Fruit fly (Drosophila melanogaster) whole organism, embryonic: ENCODE data around the gene Yif1.

Source experiments
- Aef1 ChIP-seq: fragments of 200-800 bp; sonication (Bioruptor generic); IDR thresholded peaks from 3 replicates; pipeline ENCODE4 v1.3.6; 2022; ENCODE audit warnings: missing biosample characterization, missing genetic modification characterization
- Antp ChIP-seq: fragments of 200-800 bp; sonication (Bioruptor generic); optimal IDR thresholded peaks from 3 replicates; lab custom pipeline; 2016; ENCODE audit warnings: missing biosample characterization, missing genetic modification characterization
- B-H1 ChIP-seq: fragments of 200-800 bp; sonication (Bioruptor generic); IDR thresholded peaks from 3 replicates; pipeline ENCODE4 v1.3.6; 2022; ENCODE audit warnings: missing biosample characterization, missing genetic modification characterization
- CG10565 ChIP-seq: fragments of 200-800 bp; sonication (Bioruptor generic); optimal IDR thresholded peaks from 3 replicates; lab custom pipeline; 2016; ENCODE audit warnings: missing biosample characterization, mild to moderate bottlenecking, missing genetic modification characterization
- CG10654 ChIP-seq: fragments of 200-800 bp; sonication (Bioruptor generic); optimal IDR thresholded peaks from 2 replicates; lab custom pipeline; 2016; ENCODE audit warnings: missing biosample characterization, missing genetic modification characterization
- CG11398 ChIP-seq: fragments of 200-800 bp; sonication (Bioruptor generic); optimal IDR thresholded peaks from 2 replicates; lab custom pipeline; 2016; ENCODE audit warnings: missing biosample characterization, missing genetic modification characterization
- CG12071 ChIP-seq: fragments of 200-800 bp; sonication (Bioruptor generic); optimal IDR thresholded peaks from 3 replicates; lab custom pipeline; 2018; ENCODE audit warnings: missing biosample characterization, mild to moderate bottlenecking, missing genetic modification characterization
- CG13775 ChIP-seq: fragments of 200-800 bp; sonication (Bioruptor generic); optimal IDR thresholded peaks from 3 replicates; lab custom pipeline; 2017; ENCODE audit warnings: missing biosample characterization, mild to moderate bottlenecking, missing genetic modification characterization
- CG13894 ChIP-seq: fragments of 200-800 bp; sonication (Bioruptor generic); optimal IDR thresholded peaks from 3 replicates; lab custom pipeline; 2018; ENCODE audit warnings: missing biosample characterization, mild to moderate bottlenecking, missing genetic modification characterization, moderate library complexity
- CG14667 ChIP-seq: fragments of 200-800 bp; sonication (Bioruptor generic); IDR thresholded peaks from 2 replicates; pipeline ENCODE4 v1.3.6; 2022; ENCODE audit warnings: missing biosample characterization, missing genetic modification characterization
- CG15269 ChIP-seq: fragments of 200-800 bp; sonication (Bioruptor generic); optimal IDR thresholded peaks from 2 replicates; lab custom pipeline; 2018; ENCODE audit warnings: missing biosample characterization, mild to moderate bottlenecking, missing genetic modification characterization, moderate library complexity
- CG15601 ChIP-seq: fragments of 200-800 bp; sonication (Bioruptor generic); optimal IDR thresholded peaks from 3 replicates; lab custom pipeline; 2019; ENCODE audit warnings: missing biosample characterization, mild to moderate bottlenecking, missing genetic modification characterization, moderate library complexity
- CG17186 ChIP-seq: fragments of 200-800 bp; sonication (Bioruptor generic); optimal IDR thresholded peaks from 3 replicates; lab custom pipeline; 2017; ENCODE audit warnings: missing biosample characterization, missing genetic modification reagents, missing genetic modification characterization
- CG17612 ChIP-seq: fragments of 200-800 bp; sonication (Bioruptor generic); IDR thresholded peaks from 2 replicates; pipeline ENCODE4 v1.3.6; 2022; ENCODE audit warnings: missing biosample characterization, missing genetic modification characterization
- CG31388 ChIP-seq: fragments of 200-800 bp; sonication (Bioruptor generic); optimal IDR thresholded peaks from 2 replicates; lab custom pipeline; 2016; ENCODE audit warnings: missing biosample characterization, missing genetic modification characterization
- CG3281 ChIP-seq: fragments of 200-800 bp; sonication (Bioruptor generic); optimal IDR thresholded peaks from 3 replicates; lab custom pipeline; 2017; ENCODE audit warnings: missing biosample characterization, mild to moderate bottlenecking, missing genetic modification characterization
- CG42726 ChIP-seq: fragments of 200-800 bp; sonication (Bioruptor generic); IDR thresholded peaks from 2 replicates; pipeline ENCODE4 v1.3.6; 2022; ENCODE audit warnings: missing biosample characterization, missing genetic modification characterization; ENCODE audit not compliant: partially characterized antibody
- CG4707 ChIP-seq: fragments of 200-800 bp; sonication (Bioruptor generic); optimal IDR thresholded peaks from 2 replicates; lab custom pipeline; 2018; ENCODE audit warnings: missing biosample characterization, mild to moderate bottlenecking, missing genetic modification characterization, moderate library complexity
- CG6654 ChIP-seq: fragments of 200-800 bp; sonication (Bioruptor generic); optimal IDR thresholded peaks from 2 replicates; lab custom pipeline; 2017; ENCODE audit warnings: missing biosample characterization, mild to moderate bottlenecking, missing genetic modification characterization
- CG8290 ChIP-seq, 3 experiments: fragments of 200-800 bp; sonication (Bioruptor generic); optimal IDR thresholded peaks; 2 replicates each; lab custom pipeline; 2016 to 2019; ENCODE audit warnings: missing biosample characterization in 3 of 3, missing genetic modification characterization in 3 of 3, mild to moderate bottlenecking in 2 of 3, moderate library complexity in 1 of 3
- CoRest ChIP-seq: fragments of 200-800 bp; sonication (Bioruptor generic); optimal IDR thresholded peaks from 3 replicates; lab custom pipeline; 2018; ENCODE audit warnings: missing biosample characterization, mild to moderate bottlenecking, missing genetic modification characterization, moderate library complexity
- Doc2 ChIP-seq: fragments of 200-800 bp; sonication (Bioruptor generic); IDR thresholded peaks from 2 replicates; pipeline ENCODE4 v1.3.6; 2022; ENCODE audit warnings: missing biosample characterization, missing genetic modification characterization
- Dp ChIP-seq: fragments of 200-800 bp; sonication (Bioruptor generic); optimal IDR thresholded peaks from 2 replicates; lab custom pipeline; 2018; ENCODE audit warnings: missing biosample characterization, mild to moderate bottlenecking, missing genetic modification characterization, moderate library complexity
- ERR ChIP-seq: fragments of 200-800 bp; sonication (Bioruptor generic); optimal IDR thresholded peaks from 2 replicates; lab custom pipeline; 2016; ENCODE audit warnings: missing biosample characterization, missing genetic modification characterization
- Fer1 ChIP-seq: fragments of 200-800 bp; sonication (Bioruptor generic); optimal IDR thresholded peaks from 2 replicates; lab custom pipeline; 2017; ENCODE audit warnings: missing biosample characterization, mild to moderate bottlenecking, missing genetic modification characterization
- Fer3 ChIP-seq: fragments of 200-800 bp; sonication (Bioruptor generic); optimal IDR thresholded peaks from 2 replicates; lab custom pipeline; 2018; ENCODE audit warnings: missing biosample characterization, mild to moderate bottlenecking, missing genetic modification characterization, moderate library complexity
- GATAe ChIP-seq: fragments of 200-800 bp; sonication (Bioruptor generic); conservative IDR thresholded peaks from 2 replicates; pipeline ENCODE4 v1.3.6; 2022; ENCODE audit warnings: missing biosample characterization, missing genetic modification characterization
- Hey ChIP-seq: fragments of 200-800 bp; sonication (Bioruptor generic); optimal IDR thresholded peaks from 3 replicates; lab custom pipeline; 2018; ENCODE audit warnings: missing biosample characterization, mild to moderate bottlenecking, missing genetic modification characterization
- HmgD ChIP-seq: fragments of 200-800 bp; sonication (Bioruptor generic); optimal IDR thresholded peaks from 3 replicates; lab custom pipeline; 2016; ENCODE audit warnings: missing biosample characterization, missing genetic modification characterization
- Mrtf ChIP-seq: fragments of 200-800 bp; sonication (Bioruptor generic); IDR thresholded peaks from 3 replicates; pipeline ENCODE4 v1.3.6; 2022; ENCODE audit warnings: missing biosample characterization, missing genetic modification characterization
- NFAT ChIP-seq: fragments of 200-800 bp; sonication (Bioruptor generic); IDR thresholded peaks from 2 replicates; pipeline ENCODE4 v1.3.6; 2022; ENCODE audit warnings: missing biosample characterization, missing genetic modification characterization
- NfI ChIP-seq: fragments of 200-800 bp; sonication (Bioruptor generic); optimal IDR thresholded peaks from 3 replicates; lab custom pipeline; 2018; ENCODE audit warnings: missing biosample characterization, mild to moderate bottlenecking, missing genetic modification characterization, moderate library complexity
- Rx ChIP-seq: fragments of 200-800 bp; sonication (Bioruptor generic); IDR thresholded peaks from 2 replicates; pipeline ENCODE4 v1.3.6; 2022; ENCODE audit warnings: missing biosample characterization, missing genetic modification characterization
- Xbp1 ChIP-seq: fragments of 200-800 bp; sonication (Bioruptor generic); optimal IDR thresholded peaks from 3 replicates; lab custom pipeline; 2016; ENCODE audit warnings: missing biosample characterization, mild to moderate bottlenecking, missing genetic modification characterization
- az2 ChIP-seq: fragments of 200-800 bp; sonication (Bioruptor generic); optimal IDR thresholded peaks from 3 replicates; lab custom pipeline; 2016; ENCODE audit warnings: missing biosample characterization, missing genetic modification characterization
- bab2 ChIP-seq: fragments of 200-800 bp; sonication (Bioruptor generic); optimal IDR thresholded peaks from 2 replicates; lab custom pipeline; 2016; ENCODE audit warnings: missing biosample characterization, missing genetic modification characterization
- cas ChIP-seq: fragments of 200-800 bp; sonication (Bioruptor generic); IDR thresholded peaks from 2 replicates; pipeline ENCODE4 v1.3.6; 2022; ENCODE audit warnings: missing biosample characterization, missing genetic modification characterization
- chif ChIP-seq, 2 experiments: fragments of 200-800 bp; sonication (Bioruptor generic); optimal IDR thresholded peaks; 3 replicates each; lab custom pipeline; 2016; ENCODE audit warnings: missing biosample characterization in 2 of 2, missing genetic modification characterization in 2 of 2
- esg ChIP-seq: fragments of 200-800 bp; sonication (Bioruptor generic); conservative IDR thresholded peaks from 2 replicates; pipeline ENCODE4 v1.3.6; 2022; ENCODE audit warnings: missing biosample characterization, missing genetic modification characterization
- ewg ChIP-seq: fragments of 200-800 bp; sonication (Bioruptor generic); optimal IDR thresholded peaks from 3 replicates; lab custom pipeline; 2017; ENCODE audit warnings: mild to moderate bottlenecking, missing biosample characterization, missing genetic modification reagents, missing genetic modification characterization
- gcm2 ChIP-seq: fragments of 200-800 bp; sonication (Bioruptor generic); optimal IDR thresholded peaks from 2 replicates; lab custom pipeline; 2016; ENCODE audit warnings: missing biosample characterization, missing genetic modification characterization
- grau ChIP-seq: fragments of 200-800 bp; optimal IDR thresholded peaks from 3 replicates; lab custom pipeline; 2019; ENCODE audit warnings: missing biosample characterization, mild to moderate bottlenecking, missing genetic modification characterization, moderate library complexity
- insv ChIP-seq, 2 experiments: fragments of 200-800 bp; sonication (Bioruptor generic); optimal IDR thresholded peaks; 3 replicates each; lab custom pipeline; 2016 to 2018; ENCODE audit warnings: missing biosample characterization in 2 of 2, missing genetic modification characterization in 2 of 2
- kah ChIP-seq: fragments of 200-800 bp; sonication (Bioruptor generic); optimal IDR thresholded peaks from 2 replicates; lab custom pipeline; 2018; ENCODE audit warnings: missing biosample characterization, mild to moderate bottlenecking, missing genetic modification characterization
- org-1 ChIP-seq: fragments of 200-800 bp; sonication (Bioruptor generic); optimal IDR thresholded peaks from 2 replicates; lab custom pipeline; 2017; ENCODE audit warnings: missing biosample characterization, missing genetic modification characterization
- pan ChIP-seq, 4 experiments: fragments of >200 bp in 3 of 4; fragments of 200-800 bp in 1 of 4; sonication (Bioruptor generic) in 1 of 4; optimal IDR thresholded peaks in 3 of 4; IDR thresholded peaks in 1 of 4; 2 replicates each; pipeline versions ENCODE4 v1.3.6 to Lab custom; 2017 to 2022; ENCODE audit warnings: missing biosample characterization in 2 of 4, missing genetic modification characterization in 2 of 4, mixed read lengths in 1 of 4
- salm ChIP-seq: fragments of 200-800 bp; sonication (Bioruptor generic); optimal IDR thresholded peaks from 2 replicates; lab custom pipeline; 2018; ENCODE audit warnings: missing biosample characterization, mild to moderate bottlenecking, missing genetic modification characterization
- sens-2 ChIP-seq: fragments of 200-800 bp; sonication (Bioruptor generic); IDR thresholded peaks from 2 replicates; pipeline ENCODE4 v1.3.6; 2022; ENCODE audit warnings: missing biosample characterization, missing genetic modification characterization
- tll ChIP-seq, 2 experiments: fragments of 200-800 bp in 1 of 2; fragments of >200 bp in 1 of 2; sonication (Bioruptor generic) in 1 of 2; optimal IDR thresholded peaks; 2 replicates each; lab custom pipeline; 2017 to 2019; ENCODE audit warnings: missing biosample characterization in 2 of 2, missing genetic modification characterization in 2 of 2, mild to moderate bottlenecking in 1 of 2, moderate library complexity in 1 of 2
- zfh1 ChIP-seq: fragments of 200-800 bp; sonication (Bioruptor generic); IDR thresholded peaks from 3 replicates; pipeline ENCODE4 v1.3.6; 2022; ENCODE audit warnings: missing biosample characterization, missing genetic modification characterization

The Yif1 gene

dm6 chr3R:26724977-26725612 lies 7.4 kb downstream of the Yif1 start, which contains the start of gene CG6420 (continued):
- TF ChIP-seq zfh1 (no peak), HmgD (no peak), Fer1 (GFP tag; lab: Kevin White, UChicago) (no peak), esg (GFP tag; lab: Robert Waterston, UW) (no peak), gcm2 (no peak), CG17186 (GFP tag; lab: Kevin White, UChicago) (no peak), cas (no peak), ERR (GFP tag; lab: Kevin White, UChicago) (no peak), CoRest (peak; percentile 5), grau (tag; lab: Kevin White, UChicago) (no peak), Rx (GFP tag; lab: Robert Waterston, UW) (no peak), CG3281 (GFP tag; lab: Kevin White, UChicago) (no peak), CG8290 (GFP tag; optimal IDR thresholded peaks at IDR 0.05; lab: Kevin White, UChicago) (no peak), CG8290 (tag; optimal IDR thresholded peaks at IDR 0.05; lab: Kevin White, UChicago) (no peak), CG14667 (GFP tag; lab: Robert Waterston, UW) (no peak), CG13775 (GFP tag; lab: Kevin White, UChicago) (no peak), CG13894 (tag; lab: Kevin White, UChicago) (no peak), salm (tag; lab: Kevin White, UChicago) (no peak), NfI (GFP tag; lab: Kevin White, UChicago) (no peak), az2 (GFP tag; lab: Kevin White, UChicago) (no peak), CG15269 (tag; lab: Kevin White, UChicago) (no peak), GATAe (GFP tag; lab: Robert Waterston, UW) (no peak), CG10654 (GFP tag; lab: Kevin White, UChicago) (no peak), CG12071 (GFP tag; lab: Kevin White, UChicago) (no peak), CG42726 (GFP tag; lab: Robert Waterston, UW) (peak; percentile 90), bab2 (GFP tag; lab: Kevin White, UChicago) (no peak), CG6654 (no peak), chif (GFP tag; optimal IDR thresholded peaks at IDR 0.05; lab: Kevin White, UChicago) (no peak), Antp (GFP tag; lab: Kevin White, UChicago) (no peak), Fer3 (tag; lab: Kevin White, UChicago) (no peak), CG31388 (GFP tag; lab: Kevin White, UChicago) (no peak), tll (GFP tag; optimal IDR thresholded peaks at IDR 0.05; lab: Kevin White, UChicago) (no peak), pan (optimal IDR thresholded peaks at IDR 0.05; lab: Kevin White, UChicago) (no peak), pan (GFP tag; optimal IDR thresholded peaks at IDR 0.05 in 1 of 2, IDR thresholded peaks at IDR 0.05 in 1 of 2) (no peak), B-H1 (GFP tag; lab: Robert Waterston, UW) (no peak), kah (GFP tag; lab: Kevin White, UChicago) (no peak), CG11398 (GFP tag; lab: Kevin White, UChicago) (no peak), Mrtf (GFP tag; lab: Robert Waterston, UW) (no peak), CG17612 (GFP tag; lab: Robert Waterston, UW) (no peak), org-1 (GFP tag; lab: Kevin White, UChicago) (no peak), CG10565 (GFP tag; lab: Kevin White, UChicago) (no peak), Xbp1 (no peak), Dp (GFP tag; lab: Kevin White, UChicago) (peak; percentile 87), Doc2 (GFP tag; lab: Robert Waterston, UW) (no peak), Aef1 (GFP tag; lab: Robert Waterston, UW) (no peak), Hey (no peak), ewg (no peak), sens-2 (GFP tag; lab: Robert Waterston, UW) (no peak), insv (GFP tag; optimal IDR thresholded peaks at IDR 0.05; lab: Kevin White, UChicago) (peak in 1 of 2 experiments; percentile 81), NFAT (no peak), CG15601 (tag; lab: Kevin White, UChicago) (no peak), CG4707 (GFP tag; lab: Kevin White, UChicago) (no peak)
